Fruit fly (Drosophila melanogaster) whole organism, embryonic: ENCODE measurements around the gene CG43367.

Experiments used
- Bteb2 ChIP-seq: fragments of 200-800 bp; sonication (Bioruptor generic); optimal IDR thresholded peaks from 2 replicates; lab custom pipeline; 2016; ENCODE audit warnings: missing biosample characterization, missing genetic modification characterization
- CG10209 ChIP-seq: fragments of 200-800 bp; sonication (Bioruptor generic); optimal IDR thresholded peaks from 3 replicates; lab custom pipeline; 2017; ENCODE audit warnings: missing biosample characterization, mild to moderate bottlenecking, missing genetic modification characterization, missing genetic modification reagents
- CG10321 ChIP-seq: fragments of 200-800 bp; sonication (Bioruptor generic); IDR thresholded peaks from 2 replicates; pipeline ENCODE4 v1.3.6; 2022; ENCODE audit warnings: missing biosample characterization, missing genetic modification characterization
- CG10979 ChIP-seq: fragments of 200-800 bp; sonication (Bioruptor generic); optimal IDR thresholded peaks from 2 replicates; lab custom pipeline; 2018; ENCODE audit warnings: missing biosample characterization, mild to moderate bottlenecking, missing genetic modification characterization, moderate library complexity
- CG11093 ChIP-seq: fragments of 200-800 bp; sonication (Bioruptor generic); IDR thresholded peaks from 3 replicates; pipeline ENCODE4 v1.3.6; 2022; ENCODE audit warnings: missing biosample characterization, missing genetic modification characterization
- CG12744 ChIP-seq: fragments of 200-800 bp; sonication (Bioruptor generic); optimal IDR thresholded peaks from 2 replicates; lab custom pipeline; 2016; ENCODE audit warnings: missing biosample characterization, missing genetic modification characterization
- CG13424 ChIP-seq: fragments of 200-800 bp; sonication (Bioruptor generic); optimal IDR thresholded peaks from 2 replicates; lab custom pipeline; 2019; ENCODE audit warnings: missing biosample characterization, mild to moderate bottlenecking, missing genetic modification characterization, moderate library complexity
- CG15479 ChIP-seq: fragments of 200-800 bp; sonication (Bioruptor generic); optimal IDR thresholded peaks from 3 replicates; lab custom pipeline; 2019; ENCODE audit warnings: missing biosample characterization, mild to moderate bottlenecking, missing genetic modification characterization, moderate library complexity
- CG16863 ChIP-seq: fragments of 200-800 bp; sonication (Bioruptor generic); optimal IDR thresholded peaks from 3 replicates; lab custom pipeline; 2016; ENCODE audit warnings: missing biosample characterization, missing genetic modification characterization
- CG17186 ChIP-seq: fragments of 200-800 bp; sonication (Bioruptor generic); optimal IDR thresholded peaks from 3 replicates; lab custom pipeline; 2017; ENCODE audit warnings: missing biosample characterization, missing genetic modification reagents, missing genetic modification characterization
- CG17328 ChIP-seq: fragments of 200-800 bp; sonication (Bioruptor generic); IDR thresholded peaks from 2 replicates; pipeline ENCODE4 v1.3.6; 2022; ENCODE audit warnings: missing biosample characterization, missing genetic modification characterization
- CG18476 ChIP-seq: fragments of 200-800 bp; sonication (Bioruptor generic); optimal IDR thresholded peaks from 2 replicates; lab custom pipeline; 2016; ENCODE audit warnings: missing biosample characterization, mild to moderate bottlenecking, missing genetic modification characterization
- CG2199 ChIP-seq: fragments of 200-800 bp; sonication (Bioruptor generic); IDR thresholded peaks from 3 replicates; pipeline ENCODE4 v1.3.6; 2022; ENCODE audit warnings: missing biosample characterization, missing genetic modification characterization
- CG2875 ChIP-seq: fragments of 200-800 bp; sonication (Bioruptor generic); optimal IDR thresholded peaks from 2 replicates; lab custom pipeline; 2017; ENCODE audit warnings: missing biosample characterization, mild to moderate bottlenecking, missing genetic modification characterization, missing genetic modification reagents
- CG2889 ChIP-seq: fragments of 200-800 bp; sonication (Bioruptor generic); IDR thresholded peaks from 3 replicates; pipeline ENCODE4 v1.3.6; 2022; ENCODE audit warnings: missing biosample characterization, missing genetic modification characterization
- CG3065 ChIP-seq: fragments of 200-800 bp; sonication (Bioruptor generic); optimal IDR thresholded peaks from 2 replicates; lab custom pipeline; 2016; ENCODE audit warnings: missing biosample characterization, missing genetic modification characterization
- CG3163 ChIP-seq: fragments of 200-800 bp; sonication (Bioruptor generic); optimal IDR thresholded peaks from 3 replicates; lab custom pipeline; 2016; ENCODE audit warnings: missing biosample characterization, missing genetic modification characterization
- CG3281 ChIP-seq: fragments of 200-800 bp; sonication (Bioruptor generic); optimal IDR thresholded peaks from 3 replicates; lab custom pipeline; 2017; ENCODE audit warnings: missing biosample characterization, mild to moderate bottlenecking, missing genetic modification characterization
- CG5245 ChIP-seq: fragments of 200-800 bp; sonication (Bioruptor generic); optimal IDR thresholded peaks from 3 replicates; lab custom pipeline; 2016; ENCODE audit warnings: missing biosample characterization, missing genetic modification characterization
- CG5953 ChIP-seq: fragments of 200-800 bp; sonication (Bioruptor generic); IDR thresholded peaks from 2 replicates; pipeline ENCODE4 v1.3.6; 2022; ENCODE audit warnings: missing biosample characterization, missing genetic modification characterization
- CG7987 ChIP-seq: fragments of 200-800 bp; sonication (Bioruptor generic); optimal IDR thresholded peaks from 2 replicates; lab custom pipeline; 2018; ENCODE audit warnings: missing biosample characterization, mild to moderate bottlenecking, missing genetic modification characterization, moderate library complexity
- CG9797 ChIP-seq: fragments of 200-800 bp; sonication (Bioruptor generic); optimal IDR thresholded peaks from 3 replicates; lab custom pipeline; 2018; ENCODE audit warnings: missing biosample characterization, mild to moderate bottlenecking, missing genetic modification characterization
- Dad ChIP-seq: fragments of 200-800 bp; sonication (Bioruptor generic); optimal IDR thresholded peaks from 3 replicates; lab custom pipeline; 2016; ENCODE audit warnings: missing biosample characterization, missing genetic modification characterization
- Dp ChIP-seq: fragments of 200-800 bp; sonication (Bioruptor generic); optimal IDR thresholded peaks from 2 replicates; lab custom pipeline; 2018; ENCODE audit warnings: missing biosample characterization, mild to moderate bottlenecking, missing genetic modification characterization, moderate library complexity
- Dref ChIP-seq: fragments of 200-800 bp; sonication (Bioruptor generic); IDR thresholded peaks from 2 replicates; pipeline ENCODE4 v1.3.6; 2022; ENCODE audit warnings: missing biosample characterization, missing genetic modification characterization
- Eip74EF ChIP-seq, 2 experiments: fragments of 200-800 bp in 1 of 2; fragments of >200 bp in 1 of 2; sonication (Bioruptor generic) in 1 of 2; optimal IDR thresholded peaks; 2 replicates each; lab custom pipeline; 2017 to 2019; ENCODE audit warnings: missing biosample characterization in 2 of 2, missing genetic modification characterization in 2 of 2, mild to moderate bottlenecking in 1 of 2, moderate library complexity in 1 of 2
- HHEX ChIP-seq: fragments of 200-800 bp; sonication (Bioruptor generic); optimal IDR thresholded peaks from 3 replicates; lab custom pipeline; 2017; ENCODE audit warnings: missing biosample characterization, mild to moderate bottlenecking, missing genetic modification characterization, missing genetic modification reagents
- Lim3 ChIP-seq: fragments of 200-800 bp; sonication (Bioruptor generic); IDR thresholded peaks from 2 replicates; pipeline ENCODE4 v1.3.6; 2022; ENCODE audit warnings: missing biosample characterization, missing genetic modification characterization
- Meics ChIP-seq: fragments of 200-800 bp; sonication (Bioruptor generic); optimal IDR thresholded peaks from 2 replicates; lab custom pipeline; 2017; ENCODE audit warnings: missing biosample characterization, mild to moderate bottlenecking, missing genetic modification characterization
- NfI ChIP-seq: fragments of 200-800 bp; sonication (Bioruptor generic); optimal IDR thresholded peaks from 3 replicates; lab custom pipeline; 2018; ENCODE audit warnings: missing biosample characterization, mild to moderate bottlenecking, missing genetic modification characterization, moderate library complexity
- Sin3A ChIP-seq: fragments of >200 bp; optimal IDR thresholded peaks from 2 replicates; lab custom pipeline; 2018
- Stat92E ChIP-seq, 3 experiments: fragments of >200 bp in 2 of 3; fragments of 200-800 bp in 1 of 3; sonication (Bioruptor generic) in 1 of 3; optimal IDR thresholded peaks; 2 replicates each; lab custom pipeline; 2017 to 2019; ENCODE audit warnings: missing biosample characterization in 3 of 3, missing genetic modification characterization in 3 of 3, mild to moderate bottlenecking in 1 of 3, moderate library complexity in 1 of 3
- Tbp ChIP-seq: fragments of >200 bp; optimal IDR thresholded peaks from 2 replicates; lab custom pipeline; 2018; ENCODE audit warnings: missing biosample characterization, missing genetic modification characterization
- YL-1 ChIP-seq: fragments of 200-800 bp; sonication (Bioruptor generic); optimal IDR thresholded peaks from 3 replicates; lab custom pipeline; 2017; ENCODE audit warnings: missing biosample characterization, mild to moderate bottlenecking, missing genetic modification characterization
- amos ChIP-seq: fragments of 200-800 bp; sonication (Bioruptor generic); IDR thresholded peaks from 2 replicates; pipeline ENCODE4 v1.3.6; 2022; ENCODE audit warnings: missing biosample characterization, missing genetic modification characterization; ENCODE audit not compliant: partially characterized antibody
- aop ChIP-seq: fragments of 200-800 bp; sonication (Bioruptor generic); IDR thresholded peaks from 2 replicates; pipeline ENCODE4 v1.3.6; 2022; ENCODE audit warnings: missing biosample characterization, missing genetic modification characterization
- ap ChIP-seq: fragments of 200-800 bp; sonication (Bioruptor generic); IDR thresholded peaks from 2 replicates; pipeline ENCODE4 v1.3.6; 2022; ENCODE audit warnings: missing biosample characterization, missing genetic modification characterization
- ato ChIP-seq: fragments of 200-800 bp; sonication (Bioruptor generic); IDR thresholded peaks from 2 replicates; pipeline ENCODE4 v1.3.6; 2022; ENCODE audit warnings: missing biosample characterization, missing genetic modification characterization; ENCODE audit not compliant: partially characterized antibody
- az2 ChIP-seq: fragments of 200-800 bp; sonication (Bioruptor generic); optimal IDR thresholded peaks from 3 replicates; lab custom pipeline; 2016; ENCODE audit warnings: missing biosample characterization, missing genetic modification characterization
- bab2 ChIP-seq: fragments of 200-800 bp; sonication (Bioruptor generic); optimal IDR thresholded peaks from 2 replicates; lab custom pipeline; 2016; ENCODE audit warnings: missing biosample characterization, missing genetic modification characterization
- corto ChIP-seq: fragments of 200-800 bp; sonication (Bioruptor generic); optimal IDR thresholded peaks from 2 replicates; lab custom pipeline; 2016; ENCODE audit warnings: missing biosample characterization, mild to moderate bottlenecking, missing genetic modification characterization, moderate library complexity
- h ChIP-seq: fragments of >200 bp; optimal IDR thresholded peaks from 2 replicates; lab custom pipeline; 2017
- jumu ChIP-seq: fragments of 200-800 bp; sonication (Bioruptor generic); optimal IDR thresholded peaks from 3 replicates; lab custom pipeline; 2016; ENCODE audit warnings: missing biosample characterization, missing genetic modification characterization
- knrl ChIP-seq: fragments of 200-800 bp; sonication (Bioruptor generic); IDR thresholded peaks from 3 replicates; pipeline ENCODE4 v1.3.6; 2022; ENCODE audit warnings: missing biosample characterization, missing genetic modification characterization; ENCODE audit not compliant: partially characterized antibody
- mld ChIP-seq: fragments of 200-800 bp; sonication (Bioruptor generic); IDR thresholded peaks from 3 replicates; pipeline ENCODE4 v1.3.6; 2022; ENCODE audit warnings: missing biosample characterization, missing genetic modification characterization; ENCODE audit not compliant: partially characterized antibody
- pho ChIP-seq: fragments of 200-800 bp; sonication (Bioruptor generic); optimal IDR thresholded peaks from 2 replicates; lab custom pipeline; 2016; ENCODE audit warnings: missing biosample characterization, missing genetic modification characterization
- pzg ChIP-seq: fragments of 200-800 bp; sonication (Bioruptor generic); optimal IDR thresholded peaks from 3 replicates; lab custom pipeline; 2018; ENCODE audit warnings: missing biosample characterization, mild to moderate bottlenecking, missing genetic modification characterization, moderate library complexity
- so ChIP-seq: fragments of 200-800 bp; sonication (Bioruptor generic); IDR thresholded peaks from 3 replicates; pipeline ENCODE4 v1.3.6; 2022; ENCODE audit warnings: missing biosample characterization, missing genetic modification characterization
- tgo ChIP-seq: fragments of 200-800 bp; sonication (Bioruptor generic); IDR thresholded peaks from 3 replicates; pipeline ENCODE4 v1.3.6; 2022; ENCODE audit warnings: missing biosample characterization, missing genetic modification characterization
- tio ChIP-seq: fragments of 200-800 bp; sonication (Bioruptor generic); optimal IDR thresholded peaks from 2 replicates; lab custom pipeline; 2017; ENCODE audit warnings: missing biosample characterization, missing genetic modification characterization, inconsistent platforms
- usp ChIP-seq: fragments of >200 bp; optimal IDR thresholded peaks from 2 replicates; lab custom pipeline; 2017; ENCODE audit warnings: missing biosample characterization, missing genetic modification characterization
- vvl ChIP-seq: fragments of 200-800 bp; sonication (Bioruptor generic); IDR thresholded peaks from 2 replicates; pipeline ENCODE4 v1.3.6; 2022; ENCODE audit warnings: missing biosample characterization, missing genetic modification characterization

The CG43367 gene

DNA sequence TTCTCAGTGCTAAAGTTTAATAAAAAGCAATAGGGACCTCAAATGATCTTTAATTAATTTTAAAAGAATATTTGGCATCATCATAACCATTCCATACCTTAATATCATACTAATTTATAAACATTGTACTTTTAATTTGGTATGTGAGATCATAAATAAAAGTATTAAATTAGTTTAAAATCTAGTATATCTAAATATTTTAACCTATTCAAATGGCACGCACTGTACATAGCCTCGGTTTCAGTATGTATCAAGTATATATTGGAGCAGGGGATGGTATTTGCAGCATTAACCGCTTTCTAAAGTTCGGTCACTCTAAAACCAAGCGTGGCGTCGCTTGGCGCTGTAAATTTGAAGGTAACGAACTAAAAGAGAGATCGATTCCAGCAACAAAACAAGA is 48.6 kb downstream of the CG43367 start, which contains the start of gene pav (continued):
- no peak for TF ChIP-seq amos (GFP tag; lab: Robert Waterston, UW)
- no peak for TF ChIP-seq h (lab: Kevin White, UChicago)
- no peak for TF ChIP-seq Meics (GFP tag; lab: Kevin White, UChicago)
- TF ChIP-seq bab2 (GFP tag; lab: Kevin White, UChicago): no peak
- no peak for TF ChIP-seq CG17328 (GFP tag; lab: Robert Waterston, UW)
- no peak for TF ChIP-seq CG15479
- TF ChIP-seq CG11093: no peak
- TF ChIP-seq CG17186: no peak
- TF ChIP-seq CG18476 (GFP tag; lab: Kevin White, UChicago): peak; percentile 16
- TF ChIP-seq corto (GFP tag; lab: Kevin White, UChicago): no peak
- TF ChIP-seq CG3065 (GFP tag; lab: Kevin White, UChicago): no peak
- peak; percentile 77 for TF ChIP-seq pzg (GFP tag; lab: Kevin White, UChicago)
- TF ChIP-seq ap (GFP tag; lab: Robert Waterston, UW): no peak
- peak in 1 of 3 experiments; percentile 42 for TF ChIP-seq Stat92E (GFP tag; optimal IDR thresholded peaks at IDR 0.05; lab: Kevin White, UChicago)
- peak; percentile 79 for TF ChIP-seq CG9797 (GFP tag; lab: Kevin White, UChicago)
- peak; percentile 66 for TF ChIP-seq YL-1 (GFP tag; lab: Kevin White, UChicago)
- TF ChIP-seq CG3163 (GFP tag; lab: Kevin White, UChicago): no peak
- peak; percentile 41 for TF ChIP-seq CG10979 (tag; lab: Kevin White, UChicago)
- no peak for TF ChIP-seq Sin3A (lab: Kevin White, UChicago)
- no peak for TF ChIP-seq CG5953 (GFP tag; lab: Robert Waterston, UW)
- no peak for TF ChIP-seq pho (GFP tag; lab: Kevin White, UChicago)
- peak; percentile 70 for TF ChIP-seq vvl (GFP tag; lab: Robert Waterston, UW)
- no peak for TF ChIP-seq tio (GFP tag; lab: Kevin White, UChicago)
- TF ChIP-seq tgo (GFP tag; lab: Robert Waterston, UW): peak; percentile 30; the same call in 1 of the 3 replicates
- no peak for TF ChIP-seq usp (GFP tag; lab: Kevin White, UChicago)
- no peak for TF ChIP-seq CG10321
- no peak for TF ChIP-seq jumu (GFP tag; lab: Kevin White, UChicago)
- TF ChIP-seq CG13424 (tag; lab: Kevin White, UChicago): peak; percentile 53
- TF ChIP-seq CG3281 (GFP tag; lab: Kevin White, UChicago): no peak
- TF ChIP-seq NfI (GFP tag; lab: Kevin White, UChicago): no peak
- no peak for TF ChIP-seq CG12744 (GFP tag; lab: Kevin White, UChicago)
- TF ChIP-seq CG16863 (GFP tag; lab: Kevin White, UChicago): no peak
- TF ChIP-seq so (GFP tag; lab: Robert Waterston, UW): peak; percentile 47; the same call in 1 of the 3 replicates
- peak; percentile 1 for TF ChIP-seq az2 (GFP tag; lab: Kevin White, UChicago)
- no peak for TF ChIP-seq CG2889 (GFP tag; lab: Robert Waterston, UW)
- no peak for TF ChIP-seq Dad (GFP tag; lab: Kevin White, UChicago)
- no peak for TF ChIP-seq CG10209
- TF ChIP-seq Lim3 (GFP tag; lab: Robert Waterston, UW): no peak
- no peak for TF ChIP-seq Eip74EF (GFP tag; optimal IDR thresholded peaks at IDR 0.05; lab: Kevin White, UChicago)
- no peak for TF ChIP-seq HHEX (GFP tag; lab: Kevin White, UChicago)
- no peak for TF ChIP-seq CG5245 (GFP tag; lab: Kevin White, UChicago)
- peak; percentile 92 for TF ChIP-seq Dp (GFP tag; lab: Kevin White, UChicago)
- no peak for TF ChIP-seq Tbp
- no peak for TF ChIP-seq Bteb2
- no peak for TF ChIP-seq mld (GFP tag; lab: Robert Waterston, UW)
- no peak for TF ChIP-seq ato
- no peak for TF ChIP-seq CG7987
- TF ChIP-seq CG2199: no peak
- TF ChIP-seq Dref (GFP tag; lab: Robert Waterston, UW): no peak
- TF ChIP-seq CG2875 (GFP tag; lab: Kevin White, UChicago): no peak
- TF ChIP-seq aop (GFP tag; lab: Robert Waterston, UW): no peak
- TF ChIP-seq knrl: no peak; the same call in 2 of the 3 replicates
